Worm (Caenorhabditis elegans) whole organism, L2 larva: Measurements from ENCODE around the gene pde-2.

ENCODE experiments used
- R02D3.7 ChIP-seq: fragments of 150-350 bp; optimal IDR thresholded peaks from 2 replicates; lab custom pipeline; 2014; ENCODE audit warnings: missing biosample characterization, missing genetic modification characterization
- aly-2 ChIP-seq: fragments of 150-350 bp; optimal IDR thresholded peaks from 2 replicates; lab custom pipeline; 2014; ENCODE audit warnings: missing biosample characterization, missing genetic modification characterization
- snpc-4 ChIP-seq: fragments of 150-350 bp; optimal IDR thresholded peaks from 2 replicates; lab custom pipeline; 2014; ENCODE audit warnings: missing biosample characterization, missing genetic modification characterization
- unc-55 ChIP-seq: fragments of 150-350 bp; sonication (generic microtip); optimal IDR thresholded peaks from 3 replicates; lab custom pipeline; 2014; ENCODE audit warnings: missing biosample characterization, missing genetic modification reagents, missing genetic modification characterization

DNA sequence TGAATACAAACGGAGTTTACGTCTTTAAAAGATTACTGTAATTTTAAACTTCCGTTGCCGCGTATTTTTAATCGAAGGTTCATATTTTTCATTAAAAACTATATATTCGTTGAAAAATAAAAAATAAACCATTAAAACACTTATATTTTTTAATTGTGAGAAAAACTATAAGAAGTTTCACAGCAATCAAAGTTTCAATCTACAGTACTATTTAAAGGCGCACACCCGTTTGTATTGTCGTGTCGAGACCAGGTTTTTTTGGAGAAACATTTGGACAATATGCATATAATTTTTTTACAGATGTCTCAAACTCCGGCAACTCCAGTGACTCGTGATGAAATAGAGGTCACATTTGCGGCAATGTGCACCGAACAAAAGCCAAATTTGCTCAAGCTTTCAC lies 7.9 kb downstream of the pde-2 start, which contains the start of gene R08D7.5:
- TF ChIP-seq snpc-4: no peak
- no peak for TF ChIP-seq unc-55
- no peak for TF ChIP-seq R02D3.7 (tag; lab: Kevin White, UChicago)
- TF ChIP-seq aly-2 (tag; lab: Kevin White, UChicago): no peak
